Worm (Caenorhabditis elegans) whole organism, young adult: Measurements from ENCODE around the gene nhr-264.

ENCODE experiments used
- B0336.3 ChIP-seq: fragments of 200-800 bp; sonication (Bioruptor generic); IDR thresholded peaks from 2 replicates; pipeline ENCODE4 v1.3.6; 2022; ENCODE audit warnings: missing genetic modification characterization, missing compliant biosample characterization
- F22D6.2 ChIP-seq: sonication (generic microtip); optimal IDR thresholded peaks from 2 replicates; lab custom pipeline; 2016; ENCODE audit warnings: mild to moderate bottlenecking, missing genetic modification characterization, missing compliant biosample characterization
- Y53G8AR.9 ChIP-seq: fragments of 200-800 bp; sonication (Bioruptor generic); conservative IDR thresholded peaks from 2 replicates; pipeline ENCODE4 v1.3.6; 2022; ENCODE audit warnings: missing genetic modification reagents, missing genetic modification characterization, missing compliant biosample characterization
- Y79H2A.3 ChIP-seq: fragments of 200-800 bp; sonication (Bioruptor generic); conservative IDR thresholded peaks from 2 replicates; pipeline ENCODE4 v1.3.6; 2022; ENCODE audit warnings: missing genetic modification reagents, missing genetic modification characterization, missing compliant biosample characterization
- ama-1 ChIP-seq, 3 experiments: fragments of 150-350 bp in 1 of 3; sonication (generic microtip) in 2 of 3; optimal IDR thresholded peaks; 2 replicates each; lab custom pipeline; 2014 to 2018; ENCODE audit warnings: missing biosample characterization in 2 of 3, missing genetic modification characterization in 2 of 3, missing genetic modification reagents in 2 of 3
- attf-5 ChIP-seq: fragments of 200-800 bp; sonication (Bioruptor generic); optimal IDR thresholded peaks from 2 replicates; lab custom pipeline; 2018; ENCODE audit warnings: mild to moderate bottlenecking, missing genetic modification characterization, missing compliant biosample characterization
- ccch-3 ChIP-seq: fragments of 200-800 bp; sonication (Bioruptor generic); optimal IDR thresholded peaks from 2 replicates; lab custom pipeline; 2018; ENCODE audit warnings: mild to moderate bottlenecking, missing genetic modification characterization, missing compliant biosample characterization
- chd-7 ChIP-seq: sonication (generic microtip); optimal IDR thresholded peaks from 2 replicates; lab custom pipeline; 2016; ENCODE audit warnings: mild to moderate bottlenecking, missing genetic modification characterization, moderate library complexity, missing compliant biosample characterization
- lin-26 ChIP-seq: fragments of 200-800 bp; sonication (Bioruptor generic); IDR thresholded peaks from 2 replicates; pipeline ENCODE4 v1.3.6; 2022; ENCODE audit warnings: missing genetic modification reagents, missing genetic modification characterization, missing compliant biosample characterization
- unc-62 ChIP-seq: fragments of 150-350 bp; optimal IDR thresholded peaks from 2 replicates; lab custom pipeline; 2014; ENCODE audit warnings: missing biosample characterization, missing genetic modification reagents, missing genetic modification characterization

ce11 chrIV:9264513-9264912 lies 29.2 kb downstream of the nhr-264 start:
- TF ChIP-seq lin-26 (GFP tag; lab: Robert Waterston, UW) (no peak), attf-5 (GFP tag; lab: Kevin White, UChicago) (no peak), ccch-3 (GFP tag; lab: Kevin White, UChicago) (no peak), ama-1 (optimal IDR thresholded peaks at IDR 0.05; lab: Kevin White, UChicago) (no peak), ama-1 (GFP tag; optimal IDR thresholded peaks at IDR 0.05; lab: Kevin White, UChicago) (no peak), unc-62 (no peak), Y79H2A.3 (no peak), Y53G8AR.9 (GFP tag; lab: Robert Waterston, UW) (no peak), chd-7 (no peak), B0336.3 (GFP tag; lab: Robert Waterston, UW) (no peak), F22D6.2 (no peak)
